Worm (Caenorhabditis elegans): ENCODE measurements around the gene C27D9.2.

C27D9.2 gene

DNA sequence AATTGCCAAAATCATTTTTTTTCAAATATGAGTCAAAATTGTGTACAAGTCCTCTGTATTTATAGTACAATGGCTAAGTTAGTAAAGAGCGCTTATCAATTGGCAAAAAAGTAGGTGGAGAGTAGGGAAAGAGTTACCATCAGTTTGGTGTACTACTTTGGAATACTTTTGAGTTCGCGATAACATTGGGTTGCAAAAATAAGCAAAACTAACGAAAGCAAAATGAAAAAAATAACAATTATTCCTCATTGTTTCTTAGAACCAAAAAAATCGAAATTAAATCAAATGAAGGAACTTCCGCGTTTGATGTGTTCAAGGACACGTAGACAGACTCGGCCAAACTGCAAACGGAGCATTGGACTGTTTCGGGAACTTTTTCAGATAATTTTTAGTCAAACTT is at the start of gene C27D9.2:
C27D9.2 (minus strand) TSS at position 101 of the 400 bp plus-strand sequence.
- no peak for TF ChIP-seq fkh-6 (tag; optimal IDR thresholded peaks at IDR 0.05)
- TF ChIP-seq hlh-13 (GFP tag; optimal IDR thresholded peaks at IDR 0.05): no peak
- no peak for TF ChIP-seq unc-55 (GFP tag; optimal IDR thresholded peaks at IDR 0.05)
- TF ChIP-seq ama-1 (optimal IDR thresholded peaks at IDR 0.05): no peak
- no peak for TF ChIP-seq unc-86 (tag; optimal IDR thresholded peaks at IDR 0.05)
- TF ChIP-seq sox-2 (GFP tag; IDR thresholded peaks at IDR 0.05): no peak

ce11 chrII:4806261-4806660 is 49.6 kb upstream of the C27D9.2 start:
- TF ChIP-seq ceh-30 (tag; optimal IDR thresholded peaks at IDR 0.05) (no peak), pha-4 (tag; optimal IDR thresholded peaks at IDR 0.05) (no peak), unc-3 (GFP tag; conservative IDR thresholded peaks at IDR 0.05) (no peak), unc-3 (tag; optimal IDR thresholded peaks at IDR 0.05) (no peak), hlh-13 (GFP tag; optimal IDR thresholded peaks at IDR 0.05) (no peak), sox-4 (tag; optimal IDR thresholded peaks at IDR 0.05) (no peak)

- TF ChIP-seq Y22D7AL.16 (tag; optimal IDR thresholded peaks at IDR 0.05) (no peak), fax-1 (tag; optimal IDR thresholded peaks at IDR 0.05) (no peak), nhr-232 (tag; optimal IDR thresholded peaks at IDR 0.05) (no peak), ahr-1 (tag; optimal IDR thresholded peaks at IDR 0.05) (no peak), rnt-1 (tag; optimal IDR thresholded peaks at IDR 0.05) (peak; percentile 52), ceh-45 (GFP tag; IDR thresholded peaks at IDR 0.05) (no peak), unc-55 (GFP tag; optimal IDR thresholded peaks at IDR 0.05) (peak; percentile 61), mec-3 (tag; optimal IDR thresholded peaks at IDR 0.05; ENCODE audit: borderline replicate concordance) (no peak)
These were observed 49.1 kb upstream of the C27D9.2 start for ce11 chrII:4805799-4806198.

DNA sequence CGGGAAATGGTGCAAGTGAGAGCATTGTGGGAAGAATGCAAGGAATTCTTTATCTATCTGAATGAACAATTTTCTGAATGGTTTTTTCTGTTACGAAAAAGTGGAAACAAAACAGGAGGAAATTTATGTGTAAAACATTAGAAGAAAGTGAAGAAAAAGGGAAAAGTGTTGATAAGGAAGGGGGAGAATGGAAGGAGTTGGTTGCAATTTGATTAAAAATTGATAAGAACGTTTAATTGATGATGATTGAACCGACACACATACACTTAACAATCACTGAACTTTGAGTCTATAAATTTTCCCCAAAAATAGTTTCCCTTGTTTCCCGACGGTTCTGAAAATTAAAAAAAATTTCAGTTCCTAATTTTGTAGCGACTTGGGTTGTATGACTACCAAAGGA is 46.3 kb upstream of the C27D9.2 start:
- no peak for TF ChIP-seq K09A11.1 (tag; optimal IDR thresholded peaks at IDR 0.05; ENCODE audit: insufficient read depth)
- no peak for TF ChIP-seq ets-4 (tag; optimal IDR thresholded peaks at IDR 0.05)
- no peak for TF ChIP-seq fkh-6 (tag; optimal IDR thresholded peaks at IDR 0.05)
- TF ChIP-seq fkh-10 (GFP tag; optimal IDR thresholded peaks at IDR 0.05): no peak
- TF ChIP-seq pag-3 (tag; optimal IDR thresholded peaks at IDR 0.05; ENCODE audit: borderline replicate concordance): no peak
- TF ChIP-seq elt-2 (tag; optimal IDR thresholded peaks at IDR 0.05): peak; percentile 80
- no peak for TF ChIP-seq unc-55 (GFP tag; optimal IDR thresholded peaks at IDR 0.05)
- TF ChIP-seq ceh-6 (GFP tag; optimal IDR thresholded peaks at IDR 0.05): no peak
- TF ChIP-seq ceh-34 (tag; optimal IDR thresholded peaks at IDR 0.05): no peak

DNA sequence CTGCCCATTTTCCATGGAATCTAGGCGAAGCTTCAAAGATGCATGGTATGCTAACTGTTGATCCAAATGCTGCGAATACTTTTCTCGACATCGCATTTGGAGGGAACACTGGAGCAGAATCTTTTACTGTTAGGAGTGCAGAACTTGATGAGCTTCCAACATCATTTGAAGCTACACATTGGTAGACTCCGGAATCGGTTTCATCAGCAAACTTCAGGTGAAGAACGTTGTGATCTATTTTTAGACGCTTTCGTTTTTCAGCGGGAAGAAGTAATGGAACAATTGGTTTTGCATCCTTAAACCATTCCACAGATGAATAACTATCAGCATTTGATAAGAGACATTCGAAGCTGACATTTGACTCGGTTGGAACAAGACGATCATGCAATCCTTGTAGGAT is 43.9 kb upstream of the C27D9.2 start:
- no peak for TF ChIP-seq ceh-14 (tag; optimal IDR thresholded peaks at IDR 0.05)
- TF ChIP-seq syd-9 (tag; optimal IDR thresholded peaks at IDR 0.05): no peak
- TF ChIP-seq hlh-30 (tag; optimal IDR thresholded peaks at IDR 0.05; ENCODE audit: insufficient read depth): no peak
- no peak for TF ChIP-seq pat-9 (tag; optimal IDR thresholded peaks at IDR 0.05)
- TF ChIP-seq ceh-18 (tag; optimal IDR thresholded peaks at IDR 0.05): no peak
- TF ChIP-seq ceh-34 (tag; optimal IDR thresholded peaks at IDR 0.05): no peak
- no peak for TF ChIP-seq dve-1 (tag; optimal IDR thresholded peaks at IDR 0.05)
- TF ChIP-seq ceh-19 (GFP tag; optimal IDR thresholded peaks at IDR 0.05): no peak
- TF ChIP-seq fkh-6 (tag; optimal IDR thresholded peaks at IDR 0.05): no peak

DNA sequence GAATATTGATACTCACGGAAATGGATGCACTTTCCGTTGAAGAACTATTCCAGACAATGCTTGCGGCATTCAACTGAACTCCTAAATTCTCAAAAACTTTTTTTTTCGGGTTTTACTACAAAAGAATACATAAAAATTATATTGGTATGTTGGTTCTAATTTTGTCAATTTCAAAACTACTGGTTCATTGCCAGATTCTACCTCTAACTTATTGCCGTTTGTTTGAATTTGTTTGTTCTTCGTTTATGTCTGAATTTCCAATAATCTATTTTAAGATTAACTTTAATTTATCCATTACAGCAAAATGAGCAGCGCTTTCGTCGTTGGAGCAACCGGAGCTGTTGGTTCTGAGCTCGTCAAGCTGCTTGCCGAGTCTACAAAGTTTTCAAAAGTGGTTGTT is 40.4 kb upstream of the C27D9.2 start, which contains the start of gene C33F10.14:
C33F10.14 (plus strand) TSS at position 301 of the 400 bp plus-strand sequence.
- no peak for TF ChIP-seq C08G9.2 (tag; optimal IDR thresholded peaks at IDR 0.05)
- no peak for TF ChIP-seq ztf-16 (tag; optimal IDR thresholded peaks at IDR 0.05)
- TF ChIP-seq mec-3 (tag; optimal IDR thresholded peaks at IDR 0.05; ENCODE audit: borderline replicate concordance): no peak
- no peak for TF ChIP-seq nfya-1 (tag; optimal IDR thresholded peaks at IDR 0.05)
- no peak for TF ChIP-seq C38D4.7 (GFP tag; optimal IDR thresholded peaks at IDR 0.05)
- TF ChIP-seq unc-86 (tag; optimal IDR thresholded peaks at IDR 0.05): no peak
- no peak for TF ChIP-seq pax-1 (tag; optimal IDR thresholded peaks at IDR 0.05)
- TF ChIP-seq dmd-4 (tag; optimal IDR thresholded peaks at IDR 0.05; ENCODE audit: borderline replicate concordance): no peak
- TF ChIP-seq unc-3 (GFP tag; conservative IDR thresholded peaks at IDR 0.05): no peak
- TF ChIP-seq unc-3 (tag; optimal IDR thresholded peaks at IDR 0.05): no peak
- TF ChIP-seq tbx-2 (tag; optimal IDR thresholded peaks at IDR 0.05): no peak

All from whole organism, late embryonic.